Fruit fly (Drosophila melanogaster): ENCODE data around the gene Imp.

Imp gene

DNA sequence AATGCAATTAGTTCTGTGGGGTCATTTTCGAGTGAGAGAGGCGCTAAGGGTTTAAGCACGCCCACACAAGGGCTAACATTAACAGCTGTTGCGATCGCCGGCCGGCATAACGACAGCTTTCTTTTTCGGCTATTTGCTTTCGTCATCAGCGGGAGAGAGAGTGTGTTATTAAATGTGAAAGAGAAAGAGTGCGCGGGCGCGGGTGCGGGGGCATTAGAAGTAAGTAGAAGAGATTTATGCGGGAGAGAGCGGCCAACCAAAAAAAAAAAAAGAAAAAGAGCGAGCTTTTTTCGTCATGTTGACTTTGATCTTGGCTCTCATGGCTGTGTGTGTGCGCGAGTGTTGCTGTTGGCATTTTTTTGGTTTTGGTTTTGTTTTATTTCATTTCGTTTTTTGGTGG lies 10.0 kb downstream of the Imp start (continued):
- TF ChIP-seq slbo (GFP tag; IDR thresholded peaks at IDR 0.05) (no peak), BtbVII (GFP tag; optimal IDR thresholded peaks at IDR 0.05) (peak; percentile 11), Nf-YA (GFP tag; IDR thresholded peaks at IDR 0.05) (no peak), sens-2 (GFP tag; IDR thresholded peaks at IDR 0.05) (peak; percentile 47; the same call in 1 of the 2 replicates), ab (GFP tag; optimal IDR thresholded peaks at IDR 0.05) (no peak), kay (GFP tag; optimal IDR thresholded peaks at IDR 0.05) (no peak), Aef1 (GFP tag; IDR thresholded peaks at IDR 0.05) (no peak), hkb (optimal IDR thresholded peaks at IDR 0.05) (no peak), hkb (GFP tag; IDR thresholded peaks at IDR 0.05) (no peak), crp (GFP tag; optimal IDR thresholded peaks at IDR 0.05) (peak in 1 of 2 experiments; percentile 59), Blimp-1 (GFP tag; optimal IDR thresholded peaks at IDR 0.05) (peak; percentile 26), D (optimal IDR thresholded peaks at IDR 0.05) (no peak), D (GFP tag; optimal IDR thresholded peaks at IDR 0.05) (no peak), cg (GFP tag; optimal IDR thresholded peaks at IDR 0.05) (peak; percentile 23), Drgx (GFP tag; IDR thresholded peaks at IDR 0.05) (peak; percentile 49), Fer1 (GFP tag; optimal IDR thresholded peaks at IDR 0.05) (no peak), CG8359 (GFP tag; optimal IDR thresholded peaks at IDR 0.05; ENCODE audit: borderline replicate concordance) (no peak), cwo (GFP tag; optimal IDR thresholded peaks at IDR 0.05) (no peak), CG1647 (GFP tag; optimal IDR thresholded peaks at IDR 0.05) (no peak), sc (optimal IDR thresholded peaks at IDR 0.05) (no peak), sc (GFP tag; optimal IDR thresholded peaks at IDR 0.05) (no peak), dm (GFP tag; optimal IDR thresholded peaks at IDR 0.05) (no peak), sens (GFP tag) (no peak), wdn (GFP tag; IDR thresholded peaks at IDR 0.05) (no peak), CG1602 (GFP tag; optimal IDR thresholded peaks at IDR 0.05) (no peak), ken (GFP tag; IDR thresholded peaks at IDR 0.05) (peak; percentile 76; the same call in 2 of the 3 replicates), HLH4C (GFP tag; IDR thresholded peaks at IDR 0.05; ENCODE audit: partially characterized antibody) (no peak), gcm (GFP tag; optimal IDR thresholded peaks at IDR 0.05) (no peak), H15 (GFP tag; IDR thresholded peaks at IDR 0.05) (no peak), Hsf (GFP tag; optimal IDR thresholded peaks at IDR 0.05) (no peak), vvl (GFP tag; IDR thresholded peaks at IDR 0.05) (peak; percentile 34; the same call in 1 of the 2 replicates), so (GFP tag; IDR thresholded peaks at IDR 0.05) (no peak), nau (GFP tag; optimal IDR thresholded peaks at IDR 0.05) (no peak), CG31365 (tag; optimal IDR thresholded peaks at IDR 0.05) (no peak), H2.0 (GFP tag; IDR thresholded peaks at IDR 0.05) (no peak), Usf (GFP tag; optimal IDR thresholded peaks at IDR 0.05) (no peak), aop (GFP tag; IDR thresholded peaks at IDR 0.05) (no peak), CG17385 (GFP tag; optimal IDR thresholded peaks at IDR 0.05) (no peak), Opbp (GFP tag; IDR thresholded peaks at IDR 0.05; ENCODE audit: partially characterized antibody) (no peak), ara (GFP tag; IDR thresholded peaks at IDR 0.05) (0 out of 2 replicates have a peak, but pooled peaks have one; percentile 30), Hmr (GFP tag; optimal IDR thresholded peaks at IDR 0.05) (no peak), CG8388 (GFP tag; optimal IDR thresholded peaks at IDR 0.05) (no peak), CG7372 (GFP tag; IDR thresholded peaks at IDR 0.05) (no peak), CG14014 (GFP tag; IDR thresholded peaks at IDR 0.05) (no peak), eve (GFP tag; optimal IDR thresholded peaks at IDR 0.05) (no peak), ATbp (GFP tag; optimal IDR thresholded peaks at IDR 0.05) (peak; percentile 19), CG4854 (GFP tag; optimal IDR thresholded peaks at IDR 0.05) (no peak), hbn (GFP tag; IDR thresholded peaks at IDR 0.05; ENCODE audit: partially characterized antibody) (no peak), rib (GFP tag; IDR thresholded peaks at IDR 0.05) (peak; percentile 65), CG10267 (tag; optimal IDR thresholded peaks at IDR 0.05) (no peak), Sox102F (GFP tag; optimal IDR thresholded peaks at IDR 0.05) (no peak), CG6175 (GFP tag; IDR thresholded peaks at IDR 0.05) (no peak), CG7745 (tag; optimal IDR thresholded peaks at IDR 0.05) (no peak)
